Fruit fly (Drosophila melanogaster) whole organism, embryonic: ENCODE data around the gene g.
A peak's percentile ranks its signal among the peaks of the same experiment; 100 is the strongest.

Experiments used
- Adf1 ChIP-seq: fragments of 200-800 bp; sonication (Bioruptor generic); IDR thresholded peaks from 2 replicates; pipeline ENCODE4 v1.3.6; 2022; ENCODE audit warnings: missing biosample characterization, missing genetic modification characterization
- Bdp1 ChIP-seq: fragments of 200-800 bp; sonication (Bioruptor generic); optimal IDR thresholded peaks from 3 replicates; lab custom pipeline; 2016; ENCODE audit warnings: missing biosample characterization, missing genetic modification characterization
- CG10147 ChIP-seq: fragments of 200-800 bp; sonication (Bioruptor generic); optimal IDR thresholded peaks from 2 replicates; lab custom pipeline; 2019; ENCODE audit warnings: missing biosample characterization, mild to moderate bottlenecking, missing genetic modification characterization, moderate library complexity
- CG10321 ChIP-seq: fragments of 200-800 bp; sonication (Bioruptor generic); IDR thresholded peaks from 2 replicates; pipeline ENCODE4 v1.3.6; 2022; ENCODE audit warnings: missing biosample characterization, missing genetic modification characterization
- CG11398 ChIP-seq: fragments of 200-800 bp; sonication (Bioruptor generic); optimal IDR thresholded peaks from 2 replicates; lab custom pipeline; 2016; ENCODE audit warnings: missing biosample characterization, missing genetic modification characterization
- CG12219 ChIP-seq: fragments of 200-800 bp; sonication (Bioruptor generic); optimal IDR thresholded peaks from 3 replicates; lab custom pipeline; 2018; ENCODE audit warnings: missing biosample characterization, mild to moderate bottlenecking, missing genetic modification characterization
- CG12744 ChIP-seq: fragments of 200-800 bp; sonication (Bioruptor generic); optimal IDR thresholded peaks from 2 replicates; lab custom pipeline; 2016; ENCODE audit warnings: missing biosample characterization, missing genetic modification characterization
- CG13296 ChIP-seq: fragments of 200-800 bp; sonication (Bioruptor generic); optimal IDR thresholded peaks from 3 replicates; lab custom pipeline; 2018; ENCODE audit warnings: missing biosample characterization, mild to moderate bottlenecking, missing genetic modification characterization
- CG15073 ChIP-seq: fragments of 200-800 bp; sonication (Bioruptor generic); optimal IDR thresholded peaks from 2 replicates; lab custom pipeline; 2016; ENCODE audit warnings: missing biosample characterization, missing genetic modification characterization
- CG17802 ChIP-seq: fragments of 200-800 bp; sonication (Bioruptor generic); optimal IDR thresholded peaks from 2 replicates; lab custom pipeline; 2018; ENCODE audit warnings: missing biosample characterization, mild to moderate bottlenecking, missing genetic modification characterization, moderate library complexity
- CG18764 ChIP-seq: fragments of 200-800 bp; sonication (Bioruptor generic); optimal IDR thresholded peaks from 3 replicates; lab custom pipeline; 2016; ENCODE audit warnings: missing biosample characterization, missing genetic modification characterization
- CG2202 ChIP-seq: fragments of 200-800 bp; sonication (Bioruptor generic); optimal IDR thresholded peaks from 2 replicates; lab custom pipeline; 2018; ENCODE audit warnings: missing biosample characterization, mild to moderate bottlenecking, missing genetic modification characterization
- CG32767 ChIP-seq: fragments of 200-800 bp; sonication (Bioruptor generic); IDR thresholded peaks from 2 replicates; pipeline ENCODE4 v1.3.6; 2022; ENCODE audit warnings: missing biosample characterization, missing genetic modification characterization
- CG43689 ChIP-seq: fragments of 200-800 bp; sonication (Bioruptor generic); IDR thresholded peaks from 2 replicates; pipeline ENCODE4 v1.3.6; 2022; ENCODE audit warnings: missing biosample characterization, missing genetic modification characterization
- CG6175 ChIP-seq: fragments of 200-800 bp; sonication (Bioruptor generic); IDR thresholded peaks from 3 replicates; pipeline ENCODE4 v1.3.6; 2022; ENCODE audit warnings: missing biosample characterization, missing genetic modification characterization
- CG6689 ChIP-seq: fragments of 200-800 bp; sonication (Bioruptor generic); IDR thresholded peaks from 2 replicates; pipeline ENCODE4 v1.3.6; 2022; ENCODE audit warnings: missing biosample characterization, missing genetic modification characterization
- CG7271 ChIP-seq: fragments of 200-800 bp; sonication (Bioruptor generic); optimal IDR thresholded peaks from 2 replicates; lab custom pipeline; 2018; ENCODE audit warnings: missing biosample characterization, mild to moderate bottlenecking, missing genetic modification characterization, moderate library complexity
- CG7786 ChIP-seq: fragments of 200-800 bp; sonication (Bioruptor generic); optimal IDR thresholded peaks from 2 replicates; lab custom pipeline; 2016; ENCODE audit warnings: missing biosample characterization, missing genetic modification characterization
- CG9215 ChIP-seq: fragments of 200-800 bp; sonication (Bioruptor generic); IDR thresholded peaks from 2 replicates; pipeline ENCODE4 v1.3.6; 2022; ENCODE audit warnings: missing biosample characterization, missing genetic modification characterization
- Camta ChIP-seq: fragments of 200-800 bp; sonication (Bioruptor generic); optimal IDR thresholded peaks from 2 replicates; lab custom pipeline; 2016; ENCODE audit warnings: missing biosample characterization, missing genetic modification characterization
- D19A ChIP-seq: fragments of 200-800 bp; optimal IDR thresholded peaks from 3 replicates; lab custom pipeline; 2019; ENCODE audit warnings: missing biosample characterization, mild to moderate bottlenecking, missing genetic modification characterization, moderate library complexity
- Deaf1 ChIP-seq: fragments of 200-800 bp; optimal IDR thresholded peaks from 3 replicates; lab custom pipeline; 2019; ENCODE audit warnings: missing biosample characterization, mild to moderate bottlenecking, missing genetic modification characterization, moderate library complexity
- Fer2 ChIP-seq: fragments of 200-800 bp; sonication (Bioruptor generic); optimal IDR thresholded peaks from 2 replicates; lab custom pipeline; 2018; ENCODE audit warnings: missing biosample characterization, mild to moderate bottlenecking, missing genetic modification characterization, moderate library complexity
- GATAe ChIP-seq: fragments of 200-800 bp; sonication (Bioruptor generic); conservative IDR thresholded peaks from 2 replicates; pipeline ENCODE4 v1.3.6; 2022; ENCODE audit warnings: missing biosample characterization, missing genetic modification characterization
- Hey ChIP-seq: fragments of 200-800 bp; sonication (Bioruptor generic); optimal IDR thresholded peaks from 3 replicates; lab custom pipeline; 2018; ENCODE audit warnings: missing biosample characterization, mild to moderate bottlenecking, missing genetic modification characterization
- Lpt ChIP-seq: fragments of >200 bp; optimal IDR thresholded peaks from 2 replicates; lab custom pipeline; 2018; ENCODE audit warnings: missing biosample characterization, missing genetic modification characterization
- MESR4 ChIP-seq: fragments of 200-800 bp; sonication (Bioruptor generic); optimal IDR thresholded peaks from 2 replicates; lab custom pipeline; 2018; ENCODE audit warnings: missing biosample characterization, mild to moderate bottlenecking, missing genetic modification characterization, moderate library complexity
- Mad ChIP-seq: fragments of 200-800 bp; sonication (Bioruptor generic); optimal IDR thresholded peaks from 2 replicates; lab custom pipeline; 2016; ENCODE audit warnings: missing biosample characterization, missing genetic modification characterization
- Pdp1 ChIP-seq, 2 experiments: fragments of 200-800 bp; sonication (Bioruptor generic); optimal IDR thresholded peaks; 3 replicates each; lab custom pipeline; 2016; ENCODE audit warnings: missing biosample characterization in 2 of 2, missing genetic modification characterization in 2 of 2, mild to moderate bottlenecking in 1 of 2, moderate library complexity in 1 of 2
- Sry-β ChIP-seq: fragments of 200-800 bp; sonication (Bioruptor generic); optimal IDR thresholded peaks from 2 replicates; lab custom pipeline; 2018; ENCODE audit warnings: missing biosample characterization, mild to moderate bottlenecking, missing genetic modification characterization, moderate library complexity
- Usf ChIP-seq: fragments of 200-800 bp; sonication (Bioruptor generic); optimal IDR thresholded peaks from 2 replicates; lab custom pipeline; 2017; ENCODE audit warnings: missing genotype, missing biosample characterization, missing genetic modification characterization
- caup ChIP-seq: fragments of 200-800 bp; sonication (Bioruptor generic); optimal IDR thresholded peaks from 3 replicates; lab custom pipeline; 2017; ENCODE audit warnings: missing biosample characterization, mild to moderate bottlenecking, missing genetic modification characterization, moderate library complexity; ENCODE audit not compliant: severe bottlenecking
- fd96Cb ChIP-seq: fragments of 200-800 bp; sonication (Bioruptor generic); optimal IDR thresholded peaks from 2 replicates; lab custom pipeline; 2018; ENCODE audit warnings: missing biosample characterization, mild to moderate bottlenecking, missing genetic modification characterization, moderate library complexity
- gcm2 ChIP-seq: fragments of 200-800 bp; sonication (Bioruptor generic); optimal IDR thresholded peaks from 2 replicates; lab custom pipeline; 2016; ENCODE audit warnings: missing biosample characterization, missing genetic modification characterization
- grn ChIP-seq: fragments of 200-800 bp; sonication (Bioruptor generic); optimal IDR thresholded peaks from 3 replicates; lab custom pipeline; 2017; ENCODE audit warnings: missing biosample characterization, missing genetic modification characterization
- her ChIP-seq: fragments of 200-800 bp; sonication (Bioruptor generic); optimal IDR thresholded peaks from 2 replicates; lab custom pipeline; 2016; ENCODE audit warnings: missing biosample characterization, missing genetic modification characterization
- kni ChIP-seq: fragments of 200-800 bp; sonication (Bioruptor generic); optimal IDR thresholded peaks from 3 replicates; lab custom pipeline; 2017; ENCODE audit warnings: mild to moderate bottlenecking, missing biosample characterization, missing genetic modification reagents, missing genetic modification characterization
- mam ChIP-seq: fragments of 200-800 bp; sonication (Bioruptor generic); optimal IDR thresholded peaks from 3 replicates; lab custom pipeline; 2016; ENCODE audit warnings: missing biosample characterization, missing genetic modification characterization
- nau ChIP-seq: fragments of 200-800 bp; sonication (Bioruptor generic); optimal IDR thresholded peaks from 3 replicates; lab custom pipeline; 2017; ENCODE audit warnings: missing biosample characterization, mild to moderate bottlenecking, missing genetic modification characterization, missing genetic modification reagents
- pan ChIP-seq, 4 experiments: fragments of >200 bp in 3 of 4; fragments of 200-800 bp in 1 of 4; sonication (Bioruptor generic) in 1 of 4; optimal IDR thresholded peaks in 3 of 4; IDR thresholded peaks in 1 of 4; 2 replicates each; pipeline versions ENCODE4 v1.3.6 to Lab custom; 2017 to 2022; ENCODE audit warnings: missing biosample characterization in 2 of 4, missing genetic modification characterization in 2 of 4, mixed read lengths in 1 of 4
- pzg ChIP-seq: fragments of 200-800 bp; sonication (Bioruptor generic); optimal IDR thresholded peaks from 3 replicates; lab custom pipeline; 2018; ENCODE audit warnings: missing biosample characterization, mild to moderate bottlenecking, missing genetic modification characterization, moderate library complexity
- sisA ChIP-seq: fragments of 200-800 bp; sonication (Bioruptor generic); IDR thresholded peaks from 2 replicates; pipeline ENCODE4 v1.3.6; 2022; ENCODE audit warnings: missing biosample characterization, missing genetic modification characterization
- slbo ChIP-seq: fragments of 200-800 bp; sonication (Bioruptor generic); IDR thresholded peaks from 2 replicates; pipeline ENCODE4 v1.3.6; 2022; ENCODE audit warnings: missing biosample characterization, missing genetic modification characterization
- sr ChIP-seq: fragments of 200-800 bp; sonication (Bioruptor generic); IDR thresholded peaks from 3 replicates; pipeline ENCODE4 v1.3.6; 2022; ENCODE audit warnings: missing biosample characterization, missing genetic modification characterization
- ssp ChIP-seq: fragments of 200-800 bp; sonication (Bioruptor generic); IDR thresholded peaks from 2 replicates; pipeline ENCODE4 v1.3.6; 2022; ENCODE audit warnings: missing biosample characterization, missing genetic modification characterization
- stc ChIP-seq: fragments of 200-800 bp; sonication (Bioruptor generic); IDR thresholded peaks from 2 replicates; pipeline ENCODE4 v1.3.6; 2022; ENCODE audit warnings: missing biosample characterization, missing genetic modification characterization
- stwl ChIP-seq: fragments of 200-800 bp; sonication (Bioruptor generic); optimal IDR thresholded peaks from 3 replicates; lab custom pipeline; 2018; ENCODE audit warnings: missing biosample characterization, mild to moderate bottlenecking, missing genetic modification characterization, moderate library complexity
- zen2 ChIP-seq: fragments of 200-800 bp; sonication (Bioruptor generic); IDR thresholded peaks from 3 replicates; pipeline ENCODE4 v1.3.6; 2022; ENCODE audit warnings: missing biosample characterization, missing genetic modification characterization; ENCODE audit not compliant: partially characterized antibody

Gene g

dm6 chrX:13748906-13749872 is 13.1 kb upstream of the g start (continued):
- peak; percentile 57 for TF ChIP-seq caup (GFP tag; lab: Kevin White, UChicago)
- TF ChIP-seq CG10147 (GFP tag; lab: Kevin White, UChicago): peak; percentile 83
- no peak for TF ChIP-seq sr (GFP tag; lab: Robert Waterston, UW)
- no peak for TF ChIP-seq CG6175
- TF ChIP-seq CG15073 (GFP tag; lab: Kevin White, UChicago): no peak
- peak; percentile 17 for TF ChIP-seq nau
- TF ChIP-seq CG17802 (tag; lab: Kevin White, UChicago): no peak
- 0 out of 2 replicates have a peak, but pooled peaks have one; percentile 28 for TF ChIP-seq sisA
- peak; percentile 53; the same call in 1 of the 2 replicates for TF ChIP-seq ssp (GFP tag; lab: Robert Waterston, UW)
- TF ChIP-seq stc: peak; percentile 84
- TF ChIP-seq stwl (tag; lab: Kevin White, UChicago): no peak
- TF ChIP-seq MESR4 (GFP tag; lab: Kevin White, UChicago): no peak
- TF ChIP-seq D19A (tag; lab: Kevin White, UChicago): peak; percentile 60
- no peak for TF ChIP-seq Sry-β
- TF ChIP-seq her (GFP tag; lab: Kevin White, UChicago): no peak
- peak; percentile 26 for TF ChIP-seq mam (GFP tag; lab: Kevin White, UChicago)
- TF ChIP-seq CG9215 (GFP tag; lab: Robert Waterston, UW): peak; percentile 63
- TF ChIP-seq Deaf1: peak; percentile 49
- peak; percentile 36 for TF ChIP-seq CG18764 (GFP tag; lab: Kevin White, UChicago)
- 0 out of 2 replicates have a peak, but pooled peaks have one; percentile 43 for TF ChIP-seq CG43689 (GFP tag; lab: Robert Waterston, UW)
- TF ChIP-seq CG2202 (tag; lab: Kevin White, UChicago): no peak
- peak; percentile 37; the same call in 1 of the 2 replicates for TF ChIP-seq CG10321 (GFP tag; lab: Robert Waterston, UW)
- peak; percentile 48 for TF ChIP-seq CG32767 (GFP tag; lab: Robert Waterston, UW)
- TF ChIP-seq pzg (GFP tag; lab: Kevin White, UChicago): no peak
- peak; percentile 39 for TF ChIP-seq Fer2 (tag; lab: Kevin White, UChicago)
- TF ChIP-seq Pdp1 (GFP tag; optimal IDR thresholded peaks at IDR 0.05; lab: Kevin White, UChicago): peak in 1 of 2 experiments; percentile 14
- TF ChIP-seq Adf1 (GFP tag; lab: Robert Waterston, UW): peak; percentile 49
- peak; percentile 64 for TF ChIP-seq CG12219 (GFP tag; lab: Kevin White, UChicago)
- TF ChIP-seq grn (GFP tag; lab: Kevin White, UChicago): no peak
- TF ChIP-seq Camta (GFP tag; lab: Kevin White, UChicago): peak; percentile 5
- no peak for TF ChIP-seq CG12744 (GFP tag; lab: Kevin White, UChicago)
- TF ChIP-seq zen2 (GFP tag; lab: Robert Waterston, UW): no peak
- TF ChIP-seq CG13296 (GFP tag; lab: Kevin White, UChicago): peak; percentile 70
- no peak for TF ChIP-seq Bdp1 (GFP tag; lab: Kevin White, UChicago)
- no peak for TF ChIP-seq CG7271 (tag; lab: Kevin White, UChicago)
- no peak for TF ChIP-seq pan (optimal IDR thresholded peaks at IDR 0.05; lab: Kevin White, UChicago)
- TF ChIP-seq pan (GFP tag; optimal IDR thresholded peaks at IDR 0.05 in 1 of 2, IDR thresholded peaks at IDR 0.05 in 1 of 2): peak in 1 of 2 experiments; percentile 86
- no peak for TF ChIP-seq GATAe (GFP tag; lab: Robert Waterston, UW)
- TF ChIP-seq kni (GFP tag; lab: Kevin White, UChicago): no peak
- TF ChIP-seq CG7786 (GFP tag; lab: Kevin White, UChicago): peak; percentile 12
- no peak for TF ChIP-seq Usf (GFP tag; lab: Kevin White, UChicago)
- TF ChIP-seq Mad (GFP tag; lab: Kevin White, UChicago): peak; percentile 31
- no peak for TF ChIP-seq Lpt (GFP tag; lab: Kevin White, UChicago)
- peak; percentile 43 for TF ChIP-seq fd96Cb (tag; lab: Kevin White, UChicago)
- TF ChIP-seq gcm2 (GFP tag; lab: Kevin White, UChicago): peak; percentile 1
- no peak for TF ChIP-seq Hey (tag; lab: Kevin White, UChicago)
- no peak for TF ChIP-seq CG11398 (GFP tag; lab: Kevin White, UChicago)
- peak; percentile 81 for TF ChIP-seq CG6689 (GFP tag; lab: Robert Waterston, UW)
- TF ChIP-seq slbo: peak; percentile 85
